Worm (Caenorhabditis elegans): ENCODE measurements around the gene bath-9.
A peak's percentile ranks its signal among the peaks of the same experiment; 100 is the strongest.

bath-9 gene

ce11 chrII:3347940-3348610 lies 28.8 kb upstream of the bath-9 start, which contains the start of the genes F14D2.14 and bath-29 (continued):
- no peak for TF ChIP-seq ceh-40 (GFP tag; IDR thresholded peaks at IDR 0.05)
- TF ChIP-seq lir-1 (GFP tag; conservative IDR thresholded peaks at IDR 0.05), result no peak
- no peak for TF ChIP-seq madf-10 (tag; optimal IDR thresholded peaks at IDR 0.05)
- TF ChIP-seq sea-2 (GFP tag; IDR thresholded peaks at IDR 0.05), result no peak
- no peak for TF ChIP-seq dpl-1 (GFP tag; optimal IDR thresholded peaks at IDR 0.05)
- TF ChIP-seq sdz-38 (tag; optimal IDR thresholded peaks at IDR 0.05), result no peak
- TF ChIP-seq egl-44 (GFP tag; IDR thresholded peaks at IDR 0.05), result no peak
- no peak for TF ChIP-seq F39B2.1 (GFP tag; IDR thresholded peaks at IDR 0.05)
- TF ChIP-seq B0336.3 (GFP tag; IDR thresholded peaks at IDR 0.05), result no peak
- TF ChIP-seq hlh-12 (tag; optimal IDR thresholded peaks at IDR 0.05), result no peak
- TF ChIP-seq sptf-2 (GFP tag; optimal IDR thresholded peaks at IDR 0.05), result no peak
- no peak for TF ChIP-seq F57C9.4 (tag; optimal IDR thresholded peaks at IDR 0.05)
- TF ChIP-seq mes-4 (tag; optimal IDR thresholded peaks at IDR 0.05), result no peak
- TF ChIP-seq xnd-1 (tag; optimal IDR thresholded peaks at IDR 0.05), result peak; percentile 15
- no peak for TF ChIP-seq F52B5.7 (tag; optimal IDR thresholded peaks at IDR 0.05)
- TF ChIP-seq lin-40 (tag; optimal IDR thresholded peaks at IDR 0.05), result no peak
- TF ChIP-seq dpff-1 (tag; optimal IDR thresholded peaks at IDR 0.05), result no peak
- no peak for TF ChIP-seq nfya-2 (GFP tag; IDR thresholded peaks at IDR 0.05)
- no peak for TF ChIP-seq gei-17 (GFP tag; optimal IDR thresholded peaks at IDR 0.05)
- TF ChIP-seq Y67H2A.10 (GFP tag; conservative IDR thresholded peaks at IDR 0.05), result no peak
- peak; percentile 40; the same call in 1 of the 2 replicates for TF ChIP-seq dox-1 (GFP tag; IDR thresholded peaks at IDR 0.05)
- TF ChIP-seq hrde-1 (tag; optimal IDR thresholded peaks at IDR 0.05; ENCODE audit: borderline replicate concordance), result no peak
- no peak for TF ChIP-seq somi-1 (GFP tag; optimal IDR thresholded peaks at IDR 0.05)
- no peak for TF ChIP-seq snpc-1.1 (tag; optimal IDR thresholded peaks at IDR 0.05; ENCODE audit: insufficient read depth)
- TF ChIP-seq tbx-9 (tag; optimal IDR thresholded peaks at IDR 0.05; ENCODE audit: borderline replicate concordance), result no peak
- no peak for TF ChIP-seq Y53F4B.3 (GFP tag; IDR thresholded peaks at IDR 0.05)
- peak; percentile 84 for TF ChIP-seq madf-6 (GFP tag; IDR thresholded peaks at IDR 0.05)
- 0 out of 2 replicates have a peak, but pooled peaks have one; percentile 15 for TF ChIP-seq mcd-1 (GFP tag; IDR thresholded peaks at IDR 0.05)
- no peak for TF ChIP-seq ccch-3 (GFP tag; optimal IDR thresholded peaks at IDR 0.05)
- TF ChIP-seq bed-2 (GFP tag; IDR thresholded peaks at IDR 0.05), result no peak
- no peak for TF ChIP-seq C17E4.6 (GFP tag; IDR thresholded peaks at IDR 0.05)
- no peak for TF ChIP-seq Y79H2A.3 (GFP tag; conservative IDR thresholded peaks at IDR 0.05)
- no peak for TF ChIP-seq bed-1 (GFP tag; IDR thresholded peaks at IDR 0.05)
- TF ChIP-seq chd-7 (tag; optimal IDR thresholded peaks at IDR 0.05), result no peak
- TF ChIP-seq madf-8 (GFP tag; conservative IDR thresholded peaks at IDR 0.05), result 0 out of 2 replicates have a peak, but pooled peaks have one; percentile 45
- no peak for TF ChIP-seq ztf-25 (GFP tag; IDR thresholded peaks at IDR 0.05)
- no peak for TF ChIP-seq ceh-91 (GFP tag; IDR thresholded peaks at IDR 0.05)
- TF ChIP-seq unc-130 (GFP tag; optimal IDR thresholded peaks at IDR 0.05), result no peak
- peak; percentile 90 for TF ChIP-seq hsf-1 (GFP tag; IDR thresholded peaks at IDR 0.05)

ce11 chrII:3349820-3350291 lies 27.0 kb upstream of the bath-9 start, which contains the start of gene F14D2.8:
Gene F14D2.8 (minus strand): TSS chrII:3349870.
- TF ChIP-seq mel-28 (tag; optimal IDR thresholded peaks at IDR 0.05; ENCODE audit: borderline replicate concordance) (no peak), F33H1.4 (GFP tag; IDR thresholded peaks at IDR 0.05) (no peak), lsl-1 (GFP tag; optimal IDR thresholded peaks at IDR 0.05) (peak; percentile 86), tbx-9 (tag; optimal IDR thresholded peaks at IDR 0.05; ENCODE audit: borderline replicate concordance) (no peak), madf-8 (GFP tag; conservative IDR thresholded peaks at IDR 0.05) (0 out of 2 replicates have a peak, but pooled peaks have one; percentile 6), madf-10 (tag; optimal IDR thresholded peaks at IDR 0.05) (no peak), rpc-1 (optimal IDR thresholded peaks at IDR 0.05) (no peak), rpc-1 (tag; optimal IDR thresholded peaks at IDR 0.05) (no peak), D2030.7 (GFP tag; IDR thresholded peaks at IDR 0.05) (peak; percentile 25; the same call in 1 of the 2 replicates), madf-6 (GFP tag; IDR thresholded peaks at IDR 0.05) (peak; percentile 68), ekl-4 (GFP tag; IDR thresholded peaks at IDR 0.05) (no peak)

Data from whole organism, young adult.